Worm (Caenorhabditis elegans): Measurements from ENCODE around the gene C13F10.1.

ce11 chrV:7236694-7237093 is 12.8 kb downstream of the C13F10.1 start:
- TF ChIP-seq vab-15 (tag; optimal IDR thresholded peaks at IDR 0.05) = no peak
- no peak for TF ChIP-seq mdl-1 (tag; optimal IDR thresholded peaks at IDR 0.05)
- TF ChIP-seq sox-4 (tag; optimal IDR thresholded peaks at IDR 0.05) = no peak
